Fruit fly (Drosophila melanogaster): ENCODE measurements around the gene alph.

alph gene

DNA sequence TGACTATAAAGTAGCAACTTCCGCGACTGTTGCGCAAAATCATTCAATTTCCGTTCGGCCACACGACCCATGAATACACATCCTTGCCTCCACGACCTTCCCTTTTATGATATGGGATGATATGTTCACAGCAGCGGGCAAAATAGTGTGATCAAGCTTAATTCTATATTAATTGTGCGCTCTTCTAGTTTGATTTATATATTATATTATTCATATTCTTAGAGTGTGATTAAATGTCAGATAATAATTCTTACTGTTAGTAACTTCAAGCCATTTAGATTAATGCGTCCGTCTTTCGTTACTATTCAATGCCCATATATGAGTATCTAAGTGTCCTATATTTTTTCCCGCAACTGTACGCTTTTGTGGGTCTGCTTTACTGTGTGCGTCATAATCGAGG, 10.2 kb upstream of the alph start (continued):
- TF ChIP-seq CG3847 (GFP tag; IDR thresholded peaks at IDR 0.05): no peak
- no peak for TF ChIP-seq CG14014 (GFP tag; IDR thresholded peaks at IDR 0.05)
- TF ChIP-seq CG15696 (tag; optimal IDR thresholded peaks at IDR 0.05): peak; percentile 56
- no peak for TF ChIP-seq maf-S (GFP tag; optimal IDR thresholded peaks at IDR 0.05)
- no peak for TF ChIP-seq fd64A (GFP tag; optimal IDR thresholded peaks at IDR 0.05)
- no peak for TF ChIP-seq ase (GFP tag; IDR thresholded peaks at IDR 0.05)
- peak; percentile 50 for TF ChIP-seq Sox100B (GFP tag; optimal IDR thresholded peaks at IDR 0.05)
- no peak for TF ChIP-seq Dref (GFP tag; IDR thresholded peaks at IDR 0.05)
- no peak for TF ChIP-seq CG11560 (tag; IDR thresholded peaks at IDR 0.05)
- TF ChIP-seq nerfin-1 (tag; optimal IDR thresholded peaks at IDR 0.05): peak; percentile 54
- no peak for TF ChIP-seq ssp (GFP tag; IDR thresholded peaks at IDR 0.05)
- TF ChIP-seq CG14710 (tag; optimal IDR thresholded peaks at IDR 0.05): peak; percentile 66
- TF ChIP-seq usp (GFP tag; optimal IDR thresholded peaks at IDR 0.05): no peak
- no peak for TF ChIP-seq zf30C (GFP tag; optimal IDR thresholded peaks at IDR 0.05)
- no peak for TF ChIP-seq CG15514 (GFP tag; optimal IDR thresholded peaks at IDR 0.05)
- TF ChIP-seq HHEX (GFP tag; optimal IDR thresholded peaks at IDR 0.05): peak; percentile 28
- no peak for TF ChIP-seq Myb (GFP tag; optimal IDR thresholded peaks at IDR 0.05)
- no peak for TF ChIP-seq CG6654 (GFP tag; optimal IDR thresholded peaks at IDR 0.05)
- peak; percentile 53 for TF ChIP-seq CG4424 (GFP tag; optimal IDR thresholded peaks at IDR 0.05)
- TF ChIP-seq Atf-2 (GFP tag; optimal IDR thresholded peaks at IDR 0.05): no peak
- no peak for TF ChIP-seq lov (optimal IDR thresholded peaks at IDR 0.05)
- TF ChIP-seq lov (GFP tag; IDR thresholded peaks at IDR 0.05): no peak
- TF ChIP-seq Lim3 (GFP tag; IDR thresholded peaks at IDR 0.05): no peak
- TF ChIP-seq Antp (GFP tag; optimal IDR thresholded peaks at IDR 0.05): no peak
- no peak for TF ChIP-seq YL-1 (GFP tag; optimal IDR thresholded peaks at IDR 0.05)
- no peak for TF ChIP-seq CG12744 (GFP tag; optimal IDR thresholded peaks at IDR 0.05)
- TF ChIP-seq CG18476 (GFP tag; optimal IDR thresholded peaks at IDR 0.05): no peak
- peak; percentile 43; the same call in 2 of the 3 replicates for TF ChIP-seq CG17361 (GFP tag; IDR thresholded peaks at IDR 0.05)
- TF ChIP-seq Oaz (GFP tag; IDR thresholded peaks at IDR 0.05): no peak
- no peak for TF ChIP-seq Rx (GFP tag; IDR thresholded peaks at IDR 0.05)
- peak; percentile 48 for TF ChIP-seq scrt (GFP tag; optimal IDR thresholded peaks at IDR 0.05)
- no peak for TF ChIP-seq NC2β (GFP tag; optimal IDR thresholded peaks at IDR 0.05)
- TF ChIP-seq Neu2 (GFP tag; optimal IDR thresholded peaks at IDR 0.05; ENCODE audit: borderline replicate concordance): no peak
- TF ChIP-seq Taf1 (GFP tag; IDR thresholded peaks at IDR 0.05): no peak
- TF ChIP-seq CoRest (tag; optimal IDR thresholded peaks at IDR 0.05): peak; percentile 61
- no peak for TF ChIP-seq CG3163 (GFP tag; optimal IDR thresholded peaks at IDR 0.05)
- peak; percentile 1 for TF ChIP-seq Spps (tag; optimal IDR thresholded peaks at IDR 0.05)
- no peak for TF ChIP-seq Mes4 (GFP tag; optimal IDR thresholded peaks at IDR 0.05)
- no peak for TF ChIP-seq MTF-1 (GFP tag; optimal IDR thresholded peaks at IDR 0.05; ENCODE audit: borderline replicate concordance)
- no peak for TF ChIP-seq Aef1 (GFP tag; IDR thresholded peaks at IDR 0.05)
- peak; percentile 37 for TF ChIP-seq ATbp (GFP tag; optimal IDR thresholded peaks at IDR 0.05)
- no peak for TF ChIP-seq CG16863 (GFP tag; optimal IDR thresholded peaks at IDR 0.05)
- TF ChIP-seq ftz-f1 (GFP tag; optimal IDR thresholded peaks at IDR 0.05): no peak
- no peak for TF ChIP-seq CG2120 (GFP tag; optimal IDR thresholded peaks at IDR 0.05)
- peak; percentile 44 for TF ChIP-seq PHDP (tag; optimal IDR thresholded peaks at IDR 0.05)
- no peak for TF ChIP-seq knrl (GFP tag; IDR thresholded peaks at IDR 0.05; ENCODE audit: partially characterized antibody)
- TF ChIP-seq CG8478 (optimal IDR thresholded peaks at IDR 0.05): no peak
- TF ChIP-seq vvl (GFP tag; IDR thresholded peaks at IDR 0.05): no peak
- no peak for TF ChIP-seq slou (GFP tag; optimal IDR thresholded peaks at IDR 0.05)
- TF ChIP-seq gfzf (GFP tag; optimal IDR thresholded peaks at IDR 0.05): no peak
- TF ChIP-seq tap (tag; optimal IDR thresholded peaks at IDR 0.05): peak; percentile 55
- no peak for TF ChIP-seq cato (GFP tag; optimal IDR thresholded peaks at IDR 0.05; ENCODE audit: borderline replicate concordance)
- TF ChIP-seq Atf3 (GFP tag; optimal IDR thresholded peaks at IDR 0.05): no peak

All from whole organism, embryonic.